Fruit fly (Drosophila melanogaster) whole organism, embryonic: ENCODE results near the gene Lsp1alpha.
A peak's percentile ranks its signal among the peaks of the same experiment; 100 is the strongest.

ENCODE experiments used
- Adf1 ChIP-seq: fragments of 200-800 bp; sonication (Bioruptor generic); IDR thresholded peaks from 2 replicates; pipeline ENCODE4 v1.3.6; 2022; ENCODE audit warnings: missing biosample characterization, missing genetic modification characterization
- Atf3 ChIP-seq: fragments of 200-800 bp; sonication (Bioruptor generic); optimal IDR thresholded peaks from 3 replicates; lab custom pipeline; 2016; ENCODE audit warnings: missing biosample characterization, missing genetic modification characterization
- Blimp-1 ChIP-seq: fragments of 200-800 bp; sonication (Bioruptor generic); optimal IDR thresholded peaks from 3 replicates; lab custom pipeline; 2018; ENCODE audit warnings: missing biosample characterization, missing genetic modification characterization, mild to moderate bottlenecking, moderate library complexity, missing genetic modification reagents
- CG10431 ChIP-seq: fragments of 200-800 bp; sonication (Bioruptor generic); optimal IDR thresholded peaks from 3 replicates; lab custom pipeline; 2018; ENCODE audit warnings: missing biosample characterization, mild to moderate bottlenecking, missing genetic modification characterization
- CG11560 ChIP-seq: fragments of 200-800 bp; sonication (Bioruptor generic); IDR thresholded peaks from 3 replicates; pipeline ENCODE4 v1.3.6; 2022; ENCODE audit warnings: missing biosample characterization, missing genetic modification characterization
- CG1233 ChIP-seq: fragments of 200-800 bp; sonication (Bioruptor generic); optimal IDR thresholded peaks from 4 replicates; lab custom pipeline; 2018; ENCODE audit warnings: missing biosample characterization, mild to moderate bottlenecking, missing genetic modification characterization
- CG14441 ChIP-seq: fragments of 200-800 bp; sonication (Bioruptor generic); IDR thresholded peaks from 2 replicates; pipeline ENCODE4 v1.3.6; 2022; ENCODE audit warnings: missing biosample characterization, missing genetic modification characterization
- CG17186 ChIP-seq: fragments of 200-800 bp; sonication (Bioruptor generic); optimal IDR thresholded peaks from 3 replicates; lab custom pipeline; 2017; ENCODE audit warnings: missing biosample characterization, missing genetic modification reagents, missing genetic modification characterization
- CG17359 ChIP-seq: fragments of 200-800 bp; sonication (Bioruptor generic); optimal IDR thresholded peaks from 3 replicates; lab custom pipeline; 2018; ENCODE audit warnings: missing biosample characterization, mild to moderate bottlenecking, missing genetic modification characterization, moderate library complexity
- CG17612 ChIP-seq: fragments of 200-800 bp; sonication (Bioruptor generic); IDR thresholded peaks from 2 replicates; pipeline ENCODE4 v1.3.6; 2022; ENCODE audit warnings: missing biosample characterization, missing genetic modification characterization
- CG3065 ChIP-seq: fragments of 200-800 bp; sonication (Bioruptor generic); optimal IDR thresholded peaks from 2 replicates; lab custom pipeline; 2016; ENCODE audit warnings: missing biosample characterization, missing genetic modification characterization
- CG31388 ChIP-seq: fragments of 200-800 bp; sonication (Bioruptor generic); optimal IDR thresholded peaks from 2 replicates; lab custom pipeline; 2016; ENCODE audit warnings: missing biosample characterization, missing genetic modification characterization
- CG33213 ChIP-seq: fragments of 200-800 bp; sonication (Bioruptor generic); optimal IDR thresholded peaks from 3 replicates; lab custom pipeline; 2016; ENCODE audit warnings: missing biosample characterization, missing genetic modification characterization
- CG4360 ChIP-seq: fragments of 200-800 bp; sonication (Bioruptor generic); IDR thresholded peaks from 2 replicates; pipeline ENCODE4 v1.3.6; 2022; ENCODE audit warnings: missing biosample characterization, missing genetic modification characterization
- CG43689 ChIP-seq: fragments of 200-800 bp; sonication (Bioruptor generic); IDR thresholded peaks from 2 replicates; pipeline ENCODE4 v1.3.6; 2022; ENCODE audit warnings: missing biosample characterization, missing genetic modification characterization
- CG6272 ChIP-seq: fragments of 200-800 bp; sonication (Bioruptor generic); IDR thresholded peaks from 2 replicates; pipeline ENCODE4 v1.3.6; 2022; ENCODE audit warnings: missing biosample characterization, missing genetic modification characterization
- CG6654 ChIP-seq: fragments of 200-800 bp; sonication (Bioruptor generic); optimal IDR thresholded peaks from 2 replicates; lab custom pipeline; 2017; ENCODE audit warnings: missing biosample characterization, mild to moderate bottlenecking, missing genetic modification characterization
- CG6683 ChIP-seq: fragments of 200-800 bp; sonication (Bioruptor generic); optimal IDR thresholded peaks from 2 replicates; lab custom pipeline; 2017; ENCODE audit warnings: missing biosample characterization, mild to moderate bottlenecking, missing genetic modification characterization, missing genetic modification reagents
- CG6854 ChIP-seq: fragments of 200-800 bp; sonication (Bioruptor generic); optimal IDR thresholded peaks from 3 replicates; lab custom pipeline; 2017; ENCODE audit warnings: missing biosample characterization, mild to moderate bottlenecking, missing genetic modification characterization
- CG8089 ChIP-seq: fragments of 200-800 bp; sonication (Bioruptor generic); optimal IDR thresholded peaks from 3 replicates; lab custom pipeline; 2016; ENCODE audit warnings: missing biosample characterization, missing genetic modification characterization
- Deaf1 ChIP-seq: fragments of 200-800 bp; optimal IDR thresholded peaks from 3 replicates; lab custom pipeline; 2019; ENCODE audit warnings: missing biosample characterization, mild to moderate bottlenecking, missing genetic modification characterization, moderate library complexity
- Dfd ChIP-seq, 2 experiments: fragments of >200 bp; optimal IDR thresholded peaks; 2 replicates each; lab custom pipeline; 2017; ENCODE audit warnings: missing biosample characterization in 2 of 2, missing genetic modification characterization in 2 of 2
- E2f1 ChIP-seq: fragments of 200-800 bp; sonication (Bioruptor generic); IDR thresholded peaks from 2 replicates; pipeline ENCODE4 v1.3.6; 2022; ENCODE audit warnings: missing biosample characterization, missing genetic modification characterization
- HLHmδ ChIP-seq: fragments of 200-800 bp; sonication (Bioruptor generic); optimal IDR thresholded peaks from 2 replicates; lab custom pipeline; 2018; ENCODE audit warnings: missing biosample characterization, mild to moderate bottlenecking, missing genetic modification characterization, moderate library complexity
- Hr39 ChIP-seq: fragments of >200 bp; optimal IDR thresholded peaks from 2 replicates; lab custom pipeline; 2017
- Hr78 ChIP-seq, 2 experiments: fragments of 200-800 bp in 1 of 2; fragments of >200 bp in 1 of 2; sonication (Bioruptor generic) in 1 of 2; optimal IDR thresholded peaks; 2 replicates each; lab custom pipeline; 2017 to 2019; ENCODE audit warnings: missing biosample characterization in 2 of 2, missing genetic modification characterization in 2 of 2, mild to moderate bottlenecking in 1 of 2, moderate library complexity in 1 of 2
- MESR4 ChIP-seq: fragments of 200-800 bp; sonication (Bioruptor generic); optimal IDR thresholded peaks from 2 replicates; lab custom pipeline; 2018; ENCODE audit warnings: missing biosample characterization, mild to moderate bottlenecking, missing genetic modification characterization, moderate library complexity
- MTF-1 ChIP-seq: fragments of 200-800 bp; sonication (Bioruptor generic); optimal IDR thresholded peaks from 2 replicates; lab custom pipeline; 2018; ENCODE audit warnings: missing biosample characterization, mild to moderate bottlenecking, missing genetic modification characterization, borderline replicate concordance
- Max ChIP-seq: fragments of 200-800 bp; sonication (Bioruptor generic); optimal IDR thresholded peaks from 2 replicates; lab custom pipeline; 2016; ENCODE audit warnings: missing biosample characterization, mild to moderate bottlenecking, missing genetic modification characterization
- Meics ChIP-seq: fragments of 200-800 bp; sonication (Bioruptor generic); optimal IDR thresholded peaks from 2 replicates; lab custom pipeline; 2017; ENCODE audit warnings: missing biosample characterization, mild to moderate bottlenecking, missing genetic modification characterization
- Neu2 ChIP-seq: fragments of 200-800 bp; sonication (Bioruptor generic); optimal IDR thresholded peaks from 3 replicates; lab custom pipeline; 2016; ENCODE audit warnings: missing biosample characterization, missing genetic modification characterization, borderline replicate concordance
- NfI ChIP-seq: fragments of 200-800 bp; sonication (Bioruptor generic); optimal IDR thresholded peaks from 3 replicates; lab custom pipeline; 2018; ENCODE audit warnings: missing biosample characterization, mild to moderate bottlenecking, missing genetic modification characterization, moderate library complexity
- Opbp ChIP-seq: fragments of 200-800 bp; sonication (Bioruptor generic); IDR thresholded peaks from 3 replicates; pipeline ENCODE4 v1.3.6; 2022; ENCODE audit warnings: missing biosample characterization, missing genetic modification characterization; ENCODE audit not compliant: partially characterized antibody
- Sox100B ChIP-seq: fragments of 200-800 bp; sonication (Bioruptor generic); optimal IDR thresholded peaks from 3 replicates; lab custom pipeline; 2018; ENCODE audit warnings: missing biosample characterization, mild to moderate bottlenecking, missing genetic modification characterization
- Stat92E ChIP-seq, 3 experiments: fragments of >200 bp in 2 of 3; fragments of 200-800 bp in 1 of 3; sonication (Bioruptor generic) in 1 of 3; optimal IDR thresholded peaks; 2 replicates each; lab custom pipeline; 2017 to 2019; ENCODE audit warnings: missing biosample characterization in 3 of 3, missing genetic modification characterization in 3 of 3, mild to moderate bottlenecking in 1 of 3, moderate library complexity in 1 of 3
- YL-1 ChIP-seq: fragments of 200-800 bp; sonication (Bioruptor generic); optimal IDR thresholded peaks from 3 replicates; lab custom pipeline; 2017; ENCODE audit warnings: missing biosample characterization, mild to moderate bottlenecking, missing genetic modification characterization
- dmrt11E ChIP-seq: fragments of 200-800 bp; sonication (Bioruptor generic); optimal IDR thresholded peaks from 3 replicates; lab custom pipeline; 2018; ENCODE audit warnings: missing biosample characterization, mild to moderate bottlenecking, missing genetic modification characterization, moderate library complexity
- gcm2 ChIP-seq: fragments of 200-800 bp; sonication (Bioruptor generic); optimal IDR thresholded peaks from 2 replicates; lab custom pipeline; 2016; ENCODE audit warnings: missing biosample characterization, missing genetic modification characterization
- hbn ChIP-seq: fragments of 200-800 bp; sonication (Bioruptor generic); IDR thresholded peaks from 2 replicates; pipeline ENCODE4 v1.3.6; 2022; ENCODE audit warnings: missing biosample characterization, missing genetic modification characterization; ENCODE audit not compliant: partially characterized antibody
- lab ChIP-seq: fragments of 200-800 bp; sonication (Bioruptor generic); optimal IDR thresholded peaks from 3 replicates; lab custom pipeline; 2017; ENCODE audit warnings: missing biosample characterization, missing genetic modification characterization, mild to moderate bottlenecking, moderate library complexity, missing genetic modification reagents
- pfk ChIP-seq: fragments of 200-800 bp; sonication (Bioruptor generic); optimal IDR thresholded peaks from 2 replicates; lab custom pipeline; 2018; ENCODE audit warnings: missing biosample characterization, mild to moderate bottlenecking, missing genetic modification characterization, moderate library complexity
- pho ChIP-seq: fragments of 200-800 bp; sonication (Bioruptor generic); optimal IDR thresholded peaks from 2 replicates; lab custom pipeline; 2016; ENCODE audit warnings: missing biosample characterization, missing genetic modification characterization
- row ChIP-seq: fragments of 200-800 bp; sonication (Bioruptor generic); IDR thresholded peaks from 3 replicates; pipeline ENCODE4 v1.3.6; 2022; ENCODE audit warnings: missing biosample characterization, missing genetic modification characterization
- sc ChIP-seq, 3 experiments: fragments of >200 bp in 2 of 3; fragments of 200-800 bp in 1 of 3; sonication (Bioruptor generic) in 1 of 3; optimal IDR thresholded peaks; 2 replicates in 2 of 3; 3 replicates in 1 of 3; lab custom pipeline; 2017; ENCODE audit warnings: mild to moderate bottlenecking in 1 of 3, missing biosample characterization in 1 of 3, missing genetic modification characterization in 1 of 3, missing genetic modification reagents in 1 of 3
- sim ChIP-seq: fragments of 200-800 bp; sonication (Bioruptor generic); IDR thresholded peaks from 2 replicates; pipeline ENCODE4 v1.3.6; 2022; ENCODE audit warnings: missing biosample characterization, missing genetic modification characterization
- stc ChIP-seq: fragments of 200-800 bp; sonication (Bioruptor generic); IDR thresholded peaks from 2 replicates; pipeline ENCODE4 v1.3.6; 2022; ENCODE audit warnings: missing biosample characterization, missing genetic modification characterization
- tgo ChIP-seq: fragments of 200-800 bp; sonication (Bioruptor generic); IDR thresholded peaks from 3 replicates; pipeline ENCODE4 v1.3.6; 2022; ENCODE audit warnings: missing biosample characterization, missing genetic modification characterization
- vnd ChIP-seq: fragments of 200-800 bp; sonication (Bioruptor generic); IDR thresholded peaks from 3 replicates; pipeline ENCODE4 v1.3.6; 2022; ENCODE audit warnings: missing biosample characterization, missing genetic modification characterization; ENCODE audit not compliant: partially characterized antibody
- vvl ChIP-seq: fragments of 200-800 bp; sonication (Bioruptor generic); IDR thresholded peaks from 2 replicates; pipeline ENCODE4 v1.3.6; 2022; ENCODE audit warnings: missing biosample characterization, missing genetic modification characterization
- zfh1 ChIP-seq: fragments of 200-800 bp; sonication (Bioruptor generic); IDR thresholded peaks from 3 replicates; pipeline ENCODE4 v1.3.6; 2022; ENCODE audit warnings: missing biosample characterization, missing genetic modification characterization

Lsp1alpha gene

DNA sequence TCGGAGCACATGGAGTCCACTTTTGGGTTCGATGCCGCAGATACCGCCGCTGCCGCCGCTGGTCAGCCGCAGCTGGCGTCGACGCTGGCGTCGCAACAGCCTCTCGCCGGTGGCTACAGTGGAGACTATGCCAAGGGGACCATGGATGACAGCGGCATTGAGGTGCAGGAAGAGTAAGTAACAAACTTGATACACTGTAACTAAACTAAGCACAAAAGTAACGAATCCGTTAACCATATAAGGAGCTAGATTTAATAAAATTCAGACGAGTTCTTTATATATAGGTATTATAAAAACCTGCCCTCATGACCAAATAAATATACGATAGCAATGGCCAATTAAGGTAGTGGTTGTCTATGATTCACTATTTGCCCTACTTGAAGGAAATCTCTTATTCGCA, 24.8 kb upstream of the Lsp1alpha start:
- TF ChIP-seq Adf1 (GFP tag; lab: Robert Waterston, UW): peak; percentile 82
- 0 out of 2 replicates have a peak, but pooled peaks have one; percentile 9 for TF ChIP-seq E2f1
- TF ChIP-seq CG6683 (GFP tag; lab: Kevin White, UChicago): no peak
- TF ChIP-seq Hr78 (GFP tag; optimal IDR thresholded peaks at IDR 0.05; lab: Kevin White, UChicago): no peak
- TF ChIP-seq Atf3 (GFP tag; lab: Kevin White, UChicago): no peak
- TF ChIP-seq CG3065: no peak
- TF ChIP-seq zfh1: no peak
- TF ChIP-seq MTF-1: no peak
- no peak for TF ChIP-seq CG31388 (GFP tag; lab: Kevin White, UChicago)
- no peak for TF ChIP-seq pho (GFP tag; lab: Kevin White, UChicago)
- no peak for TF ChIP-seq HLHmδ (GFP tag; lab: Kevin White, UChicago)
- no peak for TF ChIP-seq lab (GFP tag; lab: Kevin White, UChicago)
- no peak for TF ChIP-seq YL-1 (GFP tag; lab: Kevin White, UChicago)
- no peak; the same call in 2 of the 3 replicates for TF ChIP-seq row (GFP tag; lab: Robert Waterston, UW)
- no peak for TF ChIP-seq Max
- no peak for TF ChIP-seq sim (GFP tag; lab: Robert Waterston, UW)
- no peak for TF ChIP-seq CG10431 (GFP tag; lab: Kevin White, UChicago)
- no peak for TF ChIP-seq Stat92E (GFP tag; optimal IDR thresholded peaks at IDR 0.05; lab: Kevin White, UChicago)
- no peak for TF ChIP-seq CG6854 (GFP tag; lab: Kevin White, UChicago)
- TF ChIP-seq Hr39 (lab: Kevin White, UChicago): no peak
- no peak for TF ChIP-seq Sox100B (GFP tag; lab: Kevin White, UChicago)
- TF ChIP-seq CG17186: no peak
- no peak for TF ChIP-seq pfk (GFP tag; lab: Kevin White, UChicago)
- no peak for TF ChIP-seq CG11560 (tag; lab: Robert Waterston, UW)
- no peak for TF ChIP-seq CG4360 (GFP tag; lab: Robert Waterston, UW)
- TF ChIP-seq NfI (GFP tag; lab: Kevin White, UChicago): no peak
- no peak for TF ChIP-seq Opbp (GFP tag; lab: Robert Waterston, UW)
- TF ChIP-seq hbn: no peak
- no peak for TF ChIP-seq CG6654 (GFP tag; lab: Kevin White, UChicago)
- no peak for TF ChIP-seq CG17612 (GFP tag; lab: Robert Waterston, UW)
- TF ChIP-seq MESR4 (GFP tag; lab: Kevin White, UChicago): no peak
- no peak for TF ChIP-seq Dfd (GFP tag; optimal IDR thresholded peaks at IDR 0.05; lab: Kevin White, UChicago)
- TF ChIP-seq CG6272 (GFP tag; lab: Robert Waterston, UW): no peak
- TF ChIP-seq Meics (GFP tag; lab: Kevin White, UChicago): no peak
- 0 out of 3 replicates have a peak, but pooled peaks have one; percentile 20 for TF ChIP-seq vnd (GFP tag; lab: Robert Waterston, UW)
- TF ChIP-seq CG1233 (GFP tag; lab: Kevin White, UChicago): no peak
- no peak for TF ChIP-seq CG33213 (GFP tag; lab: Kevin White, UChicago)
- no peak for TF ChIP-seq CG43689 (GFP tag; lab: Robert Waterston, UW)
- TF ChIP-seq sc (optimal IDR thresholded peaks at IDR 0.05; lab: Kevin White, UChicago): no peak
- TF ChIP-seq sc (GFP tag; optimal IDR thresholded peaks at IDR 0.05; lab: Kevin White, UChicago): no peak
- TF ChIP-seq Blimp-1 (GFP tag; lab: Kevin White, UChicago): no peak
- no peak for TF ChIP-seq CG17359
- no peak for TF ChIP-seq dmrt11E (tag; lab: Kevin White, UChicago)
- TF ChIP-seq CG8089 (GFP tag; lab: Kevin White, UChicago): no peak
- no peak for TF ChIP-seq stc (GFP tag; lab: Robert Waterston, UW)
- no peak for TF ChIP-seq Neu2 (GFP tag; lab: Kevin White, UChicago)
- no peak for TF ChIP-seq vvl (GFP tag; lab: Robert Waterston, UW)
- no peak for TF ChIP-seq tgo (GFP tag; lab: Robert Waterston, UW)
- TF ChIP-seq Deaf1: no peak
- no peak for TF ChIP-seq gcm2
- 0 out of 2 replicates have a peak, but pooled peaks have one; percentile 34 for TF ChIP-seq CG14441
